Worm (Caenorhabditis elegans) whole organism, late embryonic: ENCODE results near the gene zipt-7.1.

Experiments
- C08G9.2 ChIP-seq: sonication (generic microtip); optimal IDR thresholded peaks from 2 replicates; lab custom pipeline; 2016; ENCODE audit warnings: mild to moderate bottlenecking, missing genetic modification characterization, moderate library complexity, missing compliant biosample characterization
- C38D4.7 ChIP-seq: fragments of 200-800 bp; sonication (Bioruptor generic); optimal IDR thresholded peaks from 2 replicates; lab custom pipeline; 2018; ENCODE audit warnings: mild to moderate bottlenecking, missing genetic modification characterization, moderate library complexity, missing compliant biosample characterization
- F13H6.1 ChIP-seq: sonication (generic microtip); optimal IDR thresholded peaks from 2 replicates; lab custom pipeline; 2016; ENCODE audit warnings: missing genetic modification characterization, missing compliant biosample characterization
- K09A11.1 ChIP-seq: sonication (generic microtip); optimal IDR thresholded peaks from 2 replicates; lab custom pipeline; 2017; ENCODE audit warnings: antibody characterized with exemption, mild to moderate bottlenecking, missing genetic modification characterization, missing compliant biosample characterization; ENCODE audit not compliant: insufficient read depth
- T23F11.4 ChIP-seq: fragments of 200-800 bp; sonication (Bioruptor generic); optimal IDR thresholded peaks from 2 replicates; lab custom pipeline; 2018; ENCODE audit warnings: mild to moderate bottlenecking, missing genetic modification characterization, missing compliant biosample characterization
- ahr-1 ChIP-seq: sonication (generic microtip); optimal IDR thresholded peaks from 2 replicates; lab custom pipeline; 2016; ENCODE audit warnings: missing genetic modification characterization, missing compliant biosample characterization
- ama-1 ChIP-seq: fragments of 150-350 bp; optimal IDR thresholded peaks from 2 replicates; lab custom pipeline; 2014
- ceh-19 ChIP-seq: fragments of 200-800 bp; sonication (Bioruptor generic); optimal IDR thresholded peaks from 2 replicates; lab custom pipeline; 2018; ENCODE audit warnings: mild to moderate bottlenecking, missing genetic modification characterization, missing compliant biosample characterization
- ceh-2 ChIP-seq: sonication (generic microtip); optimal IDR thresholded peaks from 2 replicates; lab custom pipeline; 2016; ENCODE audit warnings: missing genotype, missing genetic modification characterization, missing compliant biosample characterization
- ceh-22 ChIP-seq: sonication (generic microtip); optimal IDR thresholded peaks from 2 replicates; lab custom pipeline; 2017; ENCODE audit warnings: missing biosample characterization, missing genetic modification characterization
- ceh-24 ChIP-seq: sonication (generic microtip); optimal IDR thresholded peaks from 2 replicates; lab custom pipeline; 2016; ENCODE audit warnings: mild to moderate bottlenecking, missing genetic modification characterization, missing compliant biosample characterization
- ceh-30 ChIP-seq: fragments of 150-350 bp; optimal IDR thresholded peaks from 2 replicates; lab custom pipeline; 2014; ENCODE audit warnings: missing biosample characterization, missing genetic modification characterization
- ceh-31 ChIP-seq: sonication (generic microtip); optimal IDR thresholded peaks from 2 replicates; lab custom pipeline; 2016; ENCODE audit warnings: missing genetic modification characterization, missing compliant biosample characterization
- ceh-34 ChIP-seq: sonication (generic microtip); optimal IDR thresholded peaks from 2 replicates; lab custom pipeline; 2016; ENCODE audit warnings: mild to moderate bottlenecking, missing genetic modification characterization, missing compliant biosample characterization
- ceh-48 ChIP-seq: sonication (generic microtip); optimal IDR thresholded peaks from 2 replicates; lab custom pipeline; 2016; ENCODE audit warnings: missing genetic modification characterization, inconsistent platforms, missing compliant biosample characterization
- ceh-6 ChIP-seq: fragments of 200-800 bp; sonication (Bioruptor generic); optimal IDR thresholded peaks from 2 replicates; lab custom pipeline; 2018; ENCODE audit warnings: mild to moderate bottlenecking, missing genetic modification characterization, missing compliant biosample characterization
- ceh-9 ChIP-seq: sonication (generic microtip); optimal IDR thresholded peaks from 2 replicates; lab custom pipeline; 2016; ENCODE audit warnings: mild to moderate bottlenecking, missing genetic modification characterization, inconsistent platforms, missing compliant biosample characterization
- che-1 ChIP-seq: sonication (generic microtip); optimal IDR thresholded peaks from 2 replicates; lab custom pipeline; 2016; ENCODE audit warnings: mild to moderate bottlenecking, missing genetic modification characterization, missing compliant biosample characterization
- dve-1 ChIP-seq: sonication (generic microtip); optimal IDR thresholded peaks from 2 replicates; lab custom pipeline; 2017; ENCODE audit warnings: antibody characterized with exemption, mild to moderate bottlenecking, missing genetic modification characterization, missing compliant biosample characterization
- elt-2 ChIP-seq: sonication (generic microtip); optimal IDR thresholded peaks from 2 replicates; lab custom pipeline; 2016; ENCODE audit warnings: missing genetic modification reagents, missing genetic modification characterization, missing compliant biosample characterization
- elt-4 ChIP-seq: sonication (generic microtip); optimal IDR thresholded peaks from 2 replicates; lab custom pipeline; 2016; ENCODE audit warnings: missing genetic modification characterization, missing compliant biosample characterization
- ets-4 ChIP-seq: sonication (generic microtip); optimal IDR thresholded peaks from 2 replicates; lab custom pipeline; 2016; ENCODE audit warnings: missing genetic modification characterization, missing compliant biosample characterization
- eyg-1 ChIP-seq: sonication (generic microtip); optimal IDR thresholded peaks from 2 replicates; lab custom pipeline; 2016; ENCODE audit warnings: missing genotype, missing genetic modification characterization, missing compliant biosample characterization
- fax-1 ChIP-seq: sonication (generic microtip); optimal IDR thresholded peaks from 2 replicates; lab custom pipeline; 2016; ENCODE audit warnings: missing genotype, missing genetic modification characterization, missing compliant biosample characterization
- fkh-10 ChIP-seq: fragments of 150-350 bp; optimal IDR thresholded peaks from 2 replicates; lab custom pipeline; 2014; ENCODE audit warnings: missing biosample characterization, missing genetic modification reagents, missing genetic modification characterization
- gmeb-2 ChIP-seq: sonication (generic microtip); optimal IDR thresholded peaks from 2 replicates; lab custom pipeline; 2016; ENCODE audit warnings: missing genetic modification characterization, inconsistent platforms, missing compliant biosample characterization
- hlh-13 ChIP-seq: fragments of 200-800 bp; sonication (Bioruptor generic); optimal IDR thresholded peaks from 2 replicates; lab custom pipeline; 2018; ENCODE audit warnings: mild to moderate bottlenecking, missing genetic modification characterization, missing compliant biosample characterization
- hlh-15 ChIP-seq: sonication (generic microtip); optimal IDR thresholded peaks from 2 replicates; lab custom pipeline; 2016; ENCODE audit warnings: missing genetic modification characterization, missing compliant biosample characterization
- hlh-8 ChIP-seq: sonication (generic microtip); optimal IDR thresholded peaks from 2 replicates; lab custom pipeline; 2016; ENCODE audit warnings: missing genotype, missing genetic modification characterization, missing compliant biosample characterization
- lim-6 ChIP-seq: sonication (generic microtip); optimal IDR thresholded peaks from 2 replicates; lab custom pipeline; 2016; ENCODE audit warnings: missing genetic modification characterization, missing compliant biosample characterization
- lin-11 ChIP-seq: fragments of 200-800 bp; sonication (Bioruptor generic); optimal IDR thresholded peaks from 2 replicates; lab custom pipeline; 2018; ENCODE audit warnings: mild to moderate bottlenecking, missing genetic modification characterization, missing compliant biosample characterization
- mec-3 ChIP-seq: sonication (generic microtip); optimal IDR thresholded peaks from 2 replicates; lab custom pipeline; 2016; ENCODE audit warnings: borderline replicate concordance, missing genetic modification characterization, missing compliant biosample characterization
- nfya-1 ChIP-seq: sonication (generic microtip); optimal IDR thresholded peaks from 2 replicates; lab custom pipeline; 2017; ENCODE audit warnings: missing genetic modification characterization, mild to moderate bottlenecking, missing compliant biosample characterization, antibody characterized with exemption, moderate library complexity
- nhr-232 ChIP-seq: sonication (generic microtip); optimal IDR thresholded peaks from 2 replicates; lab custom pipeline; 2016; ENCODE audit warnings: missing genetic modification characterization, missing compliant biosample characterization
- npax-4 ChIP-seq: sonication (generic microtip); optimal IDR thresholded peaks from 2 replicates; lab custom pipeline; 2016; ENCODE audit warnings: missing genetic modification characterization, missing compliant biosample characterization
- pag-3 ChIP-seq: sonication (generic microtip); optimal IDR thresholded peaks from 2 replicates; lab custom pipeline; 2016; ENCODE audit warnings: missing compliant biosample characterization, missing genetic modification characterization, borderline replicate concordance
- pat-9 ChIP-seq: fragments of 200-800 bp; sonication (Bioruptor generic); optimal IDR thresholded peaks from 2 replicates; lab custom pipeline; 2018; ENCODE audit warnings: mild to moderate bottlenecking, missing genetic modification characterization, moderate library complexity, missing compliant biosample characterization
- pax-1 ChIP-seq: fragments of 150-350 bp; optimal IDR thresholded peaks from 2 replicates; lab custom pipeline; 2014; ENCODE audit warnings: missing biosample characterization, missing genetic modification characterization
- pha-2 ChIP-seq: sonication (generic microtip); optimal IDR thresholded peaks from 2 replicates; lab custom pipeline; 2017; ENCODE audit warnings: mild to moderate bottlenecking, missing genetic modification characterization, missing compliant biosample characterization
- pqm-1 ChIP-seq: sonication (generic microtip); optimal IDR thresholded peaks from 2 replicates; lab custom pipeline; 2016; ENCODE audit warnings: missing genetic modification characterization, missing compliant biosample characterization
- pros-1 ChIP-seq: fragments of 150-350 bp; optimal IDR thresholded peaks from 2 replicates; lab custom pipeline; 2014; ENCODE audit warnings: missing biosample characterization, missing genetic modification reagents, missing genetic modification characterization
- ref-2 ChIP-seq: sonication (generic microtip); optimal IDR thresholded peaks from 2 replicates; lab custom pipeline; 2016; ENCODE audit warnings: missing genetic modification characterization, missing compliant biosample characterization
- rnt-1 ChIP-seq: sonication (generic microtip); optimal IDR thresholded peaks from 2 replicates; lab custom pipeline; 2016; ENCODE audit warnings: missing genetic modification characterization, missing compliant biosample characterization
- sdc-2 ChIP-seq: sonication (generic microtip); optimal IDR thresholded peaks from 2 replicates; lab custom pipeline; 2016; ENCODE audit warnings: missing genotype, missing genetic modification characterization, missing compliant biosample characterization
- sox-4 ChIP-seq: sonication (generic microtip); optimal IDR thresholded peaks from 2 replicates; lab custom pipeline; 2017; ENCODE audit warnings: mild to moderate bottlenecking, missing genetic modification characterization, inconsistent platforms, missing compliant biosample characterization
- syd-9 ChIP-seq: sonication (generic microtip); optimal IDR thresholded peaks from 2 replicates; lab custom pipeline; 2016; ENCODE audit warnings: mild to moderate bottlenecking, missing genetic modification characterization, moderate library complexity, missing compliant biosample characterization
- tbx-2 ChIP-seq: sonication (generic microtip); optimal IDR thresholded peaks from 2 replicates; lab custom pipeline; 2016; ENCODE audit warnings: missing genetic modification characterization, missing compliant biosample characterization
- tbx-7 ChIP-seq: sonication (generic microtip); optimal IDR thresholded peaks from 2 replicates; lab custom pipeline; 2016; ENCODE audit warnings: missing genotype, missing genetic modification characterization, missing compliant biosample characterization
- ttx-3 ChIP-seq: sonication (generic microtip); optimal IDR thresholded peaks from 2 replicates; lab custom pipeline; 2016; ENCODE audit warnings: missing genetic modification reagents, missing genetic modification characterization, missing compliant biosample characterization
- unc-3 ChIP-seq, 2 experiments: fragments of 200-800 bp in 1 of 2; sonication (Bioruptor generic) in 1 of 2; sonication (generic microtip) in 1 of 2; conservative IDR thresholded peaks in 1 of 2; optimal IDR thresholded peaks in 1 of 2; 2 replicates each; pipeline versions ENCODE4 v1.3.6 to Lab custom; 2016 to 2022; ENCODE audit warnings: missing compliant biosample characterization in 2 of 2, missing genetic modification characterization in 2 of 2, missing genetic modification reagents in 1 of 2
- unc-42 ChIP-seq: sonication (generic microtip); optimal IDR thresholded peaks from 2 replicates; lab custom pipeline; 2016; ENCODE audit warnings: missing genotype, missing genetic modification characterization, missing compliant biosample characterization
- unc-86 ChIP-seq: sonication (generic microtip); optimal IDR thresholded peaks from 2 replicates; lab custom pipeline; 2016; ENCODE audit warnings: missing genetic modification characterization, missing compliant biosample characterization
- zip-5 ChIP-seq: sonication (generic microtip); optimal IDR thresholded peaks from 2 replicates; lab custom pipeline; 2016; ENCODE audit warnings: missing genetic modification characterization, missing compliant biosample characterization
- ztf-16 ChIP-seq: sonication (generic microtip); optimal IDR thresholded peaks from 2 replicates; lab custom pipeline; 2017; ENCODE audit warnings: missing genetic modification characterization, missing compliant biosample characterization

Gene zipt-7.1

DNA sequence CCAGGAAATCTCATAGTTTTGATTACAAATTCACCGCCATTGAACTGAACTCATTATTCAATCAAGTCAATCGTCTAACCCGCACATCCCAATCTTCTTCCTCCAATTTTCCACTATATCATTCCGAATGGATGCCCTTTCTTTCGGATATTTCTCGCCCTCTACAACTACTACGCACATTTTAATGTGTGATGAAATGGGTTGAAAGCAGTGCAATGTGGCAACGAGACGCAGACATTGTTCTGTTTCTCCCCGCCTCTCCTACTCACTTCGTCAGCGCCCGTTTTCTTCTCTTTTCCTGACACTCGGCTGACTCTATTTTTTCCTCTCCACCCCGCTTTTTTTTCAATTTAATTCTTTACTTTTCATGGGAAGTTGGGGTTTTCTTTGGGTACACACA is 19.3 kb downstream of the zipt-7.1 start:
- TF ChIP-seq pha-2 (tag; lab: Kevin White, UChicago) (no peak), F13H6.1 (tag; lab: Kevin White, UChicago) (peak; percentile 31), ceh-9 (tag; lab: Kevin White, UChicago) (no peak), rnt-1 (tag; lab: Kevin White, UChicago) (peak; percentile 65), ref-2 (tag; lab: Kevin White, UChicago) (no peak), hlh-8 (no peak), zip-5 (no peak), ceh-48 (tag; lab: Kevin White, UChicago) (no peak), mec-3 (tag; lab: Kevin White, UChicago) (no peak), elt-2 (tag; lab: Kevin White, UChicago) (no peak), ceh-19 (GFP tag; lab: Kevin White, UChicago) (no peak), dve-1 (tag; lab: Kevin White, UChicago) (no peak), ceh-31 (peak; percentile 53), tbx-2 (tag; lab: Kevin White, UChicago) (peak; percentile 69), sdc-2 (tag; lab: Kevin White, UChicago) (no peak), ztf-16 (tag; lab: Kevin White, UChicago) (no peak), fkh-10 (GFP tag; lab: Kevin White, UChicago) (no peak), lin-11 (tag; lab: Kevin White, UChicago) (no peak), lim-6 (tag; lab: Kevin White, UChicago) (no peak), pros-1 (tag; lab: Kevin White, UChicago) (no peak), unc-42 (peak; percentile 93), K09A11.1 (tag; lab: Kevin White, UChicago) (peak; percentile 5), nfya-1 (peak; percentile 53), C08G9.2 (tag; lab: Kevin White, UChicago) (no peak), pqm-1 (no peak), unc-3 (GFP tag; conservative IDR thresholded peaks at IDR 0.05; lab: Robert Waterston, UW) (no peak), unc-3 (tag; optimal IDR thresholded peaks at IDR 0.05; lab: Kevin White, UChicago) (no peak), unc-86 (tag; lab: Kevin White, UChicago) (no peak), ttx-3 (no peak), sox-4 (tag; lab: Kevin White, UChicago) (no peak), npax-4 (tag; lab: Kevin White, UChicago) (no peak), tbx-7 (tag; lab: Kevin White, UChicago) (no peak), gmeb-2 (tag; lab: Kevin White, UChicago) (no peak), fax-1 (tag; lab: Kevin White, UChicago) (no peak), ceh-2 (no peak), ceh-24 (tag; lab: Kevin White, UChicago) (no peak), ama-1 (lab: Kevin White, UChicago) (no peak), C38D4.7 (GFP tag; lab: Kevin White, UChicago) (no peak), nhr-232 (tag; lab: Kevin White, UChicago) (no peak), elt-4 (tag; lab: Kevin White, UChicago) (no peak), pax-1 (tag; lab: Kevin White, UChicago) (no peak), ceh-6 (GFP tag; lab: Kevin White, UChicago) (no peak), eyg-1 (tag; lab: Kevin White, UChicago) (no peak), ceh-30 (tag; lab: Kevin White, UChicago) (no peak), ahr-1 (no peak), hlh-13 (GFP tag; lab: Kevin White, UChicago) (no peak), che-1 (no peak), hlh-15 (tag; lab: Kevin White, UChicago) (no peak), T23F11.4 (GFP tag; lab: Kevin White, UChicago) (no peak), pag-3 (no peak), ets-4 (tag; lab: Kevin White, UChicago) (no peak), syd-9 (tag; lab: Kevin White, UChicago) (peak; percentile 36), pat-9 (tag; lab: Kevin White, UChicago) (no peak), ceh-34 (tag; lab: Kevin White, UChicago) (no peak), ceh-22 (no peak)
